Worm (Caenorhabditis elegans) whole organism, L3 larva: ENCODE measurements around the gene lev-9.

ENCODE experiments used
- R02D3.7 ChIP-seq: fragments of 150-350 bp; optimal IDR thresholded peaks from 2 replicates; lab custom pipeline; 2014; ENCODE audit warnings: missing biosample characterization, missing genetic modification characterization
- ZK546.5 ChIP-seq: sonication (generic microtip); optimal IDR thresholded peaks from 2 replicates; lab custom pipeline; 2017; ENCODE audit warnings: missing biosample characterization, missing genetic modification characterization
- aly-2 ChIP-seq: fragments of 150-350 bp; optimal IDR thresholded peaks from 2 replicates; lab custom pipeline; 2014; ENCODE audit warnings: missing biosample characterization, missing genetic modification characterization
- ama-1 ChIP-seq: fragments of 150-350 bp; optimal IDR thresholded peaks from 2 replicates; lab custom pipeline; 2018
- ceh-16 ChIP-seq: sonication (generic microtip); optimal IDR thresholded peaks from 2 replicates; lab custom pipeline; 2017; ENCODE audit warnings: missing biosample characterization, missing genetic modification characterization
- ceh-28 ChIP-seq: fragments of 150-350 bp; optimal IDR thresholded peaks from 2 replicates; lab custom pipeline; 2014; ENCODE audit warnings: missing biosample characterization, missing genetic modification reagents, missing genetic modification characterization
- ceh-82 ChIP-seq: fragments of 150-350 bp; optimal IDR thresholded peaks from 2 replicates; lab custom pipeline; 2014; ENCODE audit warnings: missing biosample characterization, missing genetic modification characterization
- ceh-9 ChIP-seq: sonication (generic microtip); optimal IDR thresholded peaks from 2 replicates; lab custom pipeline; 2018; ENCODE audit warnings: missing biosample characterization, missing genetic modification characterization
- daf-12 ChIP-seq: fragments of 150-350 bp; optimal IDR thresholded peaks from 2 replicates; lab custom pipeline; 2014; ENCODE audit warnings: missing biosample characterization, missing genetic modification reagents, missing genetic modification characterization
- egl-27 ChIP-seq: sonication (generic microtip); optimal IDR thresholded peaks from 4 replicates; lab custom pipeline; 2017; ENCODE audit warnings: missing biosample characterization, missing genetic modification reagents, missing genetic modification characterization
- egl-5 ChIP-seq: fragments of 150-350 bp; optimal IDR thresholded peaks from 2 replicates; lab custom pipeline; 2017; ENCODE audit warnings: missing biosample characterization, missing genetic modification reagents, missing genetic modification characterization, inconsistent platforms
- elt-1 ChIP-seq: fragments of 150-350 bp; optimal IDR thresholded peaks from 2 replicates; lab custom pipeline; 2014; ENCODE audit warnings: missing biosample characterization, missing genetic modification characterization
- elt-2 ChIP-seq: sonication (generic microtip); optimal IDR thresholded peaks from 2 replicates; lab custom pipeline; 2016; ENCODE audit warnings: missing genetic modification reagents, mild to moderate bottlenecking, missing genetic modification characterization, missing compliant biosample characterization
- elt-3 ChIP-seq, 3 experiments: fragments of 150-350 bp in 1 of 3; sonication (generic microtip) in 2 of 3; optimal IDR thresholded peaks; 2 replicates in 2 of 3; 4 replicates in 1 of 3; lab custom pipeline; 2014 to 2017; ENCODE audit warnings: missing biosample characterization in 3 of 3, missing genetic modification characterization in 3 of 3
- eor-1 ChIP-seq, 2 experiments: fragments of 150-350 bp; optimal IDR thresholded peaks; 2 replicates each; lab custom pipeline; 2014 to 2018; ENCODE audit warnings: missing biosample characterization in 2 of 2, missing genetic modification characterization in 2 of 2
- fkh-10 ChIP-seq: sonication (generic microtip); optimal IDR thresholded peaks from 2 replicates; lab custom pipeline; 2017; ENCODE audit warnings: missing biosample characterization, missing genetic modification reagents, missing genetic modification characterization
- fkh-2 ChIP-seq: fragments of 150-350 bp; optimal IDR thresholded peaks from 2 replicates; lab custom pipeline; 2014; ENCODE audit warnings: missing biosample characterization, missing genetic modification reagents, missing genetic modification characterization
- fos-1 ChIP-seq: fragments of 150-350 bp; optimal IDR thresholded peaks from 2 replicates; lab custom pipeline; 2014; ENCODE audit warnings: missing biosample characterization, missing genetic modification characterization
- hmg-11 ChIP-seq: sonication (generic microtip); optimal IDR thresholded peaks from 2 replicates; lab custom pipeline; 2016; ENCODE audit warnings: missing genetic modification characterization, missing compliant biosample characterization
- jun-1 ChIP-seq: fragments of 150-350 bp; optimal IDR thresholded peaks from 2 replicates; lab custom pipeline; 2014; ENCODE audit warnings: missing biosample characterization, missing genetic modification reagents, missing genetic modification characterization
- lin-15B ChIP-seq: fragments of 150-350 bp; optimal IDR thresholded peaks from 2 replicates; lab custom pipeline; 2014; ENCODE audit warnings: missing biosample characterization, missing genetic modification characterization
- lin-39 ChIP-seq: fragments of 150-350 bp; optimal IDR thresholded peaks from 2 replicates; lab custom pipeline; 2018; ENCODE audit warnings: missing biosample characterization, missing genetic modification reagents, missing genetic modification characterization
- lsy-12 ChIP-seq: sonication (generic microtip); optimal IDR thresholded peaks from 2 replicates; lab custom pipeline; 2016; ENCODE audit warnings: mild to moderate bottlenecking, missing genetic modification characterization, missing compliant biosample characterization
- mdl-1 ChIP-seq: fragments of 150-350 bp; optimal IDR thresholded peaks from 2 replicates; lab custom pipeline; 2014; ENCODE audit warnings: missing biosample characterization, missing genetic modification characterization
- mml-1 ChIP-seq: fragments of 150-350 bp; sonication (generic microtip); optimal IDR thresholded peaks from 3 replicates; lab custom pipeline; 2014; ENCODE audit warnings: missing biosample characterization, missing genetic modification characterization
- nfya-1 ChIP-seq: sonication (generic microtip); optimal IDR thresholded peaks from 2 replicates; lab custom pipeline; 2017; ENCODE audit warnings: missing genetic modification characterization, mild to moderate bottlenecking, missing compliant biosample characterization, antibody characterized with exemption, moderate library complexity; ENCODE audit not compliant: insufficient read depth
- nhr-11 ChIP-seq: fragments of 150-350 bp; optimal IDR thresholded peaks from 2 replicates; lab custom pipeline; 2014; ENCODE audit warnings: missing biosample characterization, missing genetic modification characterization
- nhr-12 ChIP-seq: fragments of 150-350 bp; optimal IDR thresholded peaks from 2 replicates; lab custom pipeline; 2014; ENCODE audit warnings: missing biosample characterization, missing genetic modification characterization
- nhr-23 ChIP-seq: fragments of 150-350 bp; optimal IDR thresholded peaks from 2 replicates; lab custom pipeline; 2014; ENCODE audit warnings: missing biosample characterization, missing genetic modification reagents, missing genetic modification characterization
- nhr-237 ChIP-seq: fragments of 150-350 bp; optimal IDR thresholded peaks from 2 replicates; lab custom pipeline; 2014; ENCODE audit warnings: missing biosample characterization, missing genetic modification characterization
- nhr-25 ChIP-seq: sonication (generic microtip); optimal IDR thresholded peaks from 2 replicates; lab custom pipeline; 2017; ENCODE audit warnings: missing biosample characterization, missing genetic modification characterization
- nhr-28 ChIP-seq: fragments of 150-350 bp; optimal IDR thresholded peaks from 2 replicates; lab custom pipeline; 2014; ENCODE audit warnings: missing biosample characterization, missing genetic modification characterization
- nhr-43 ChIP-seq: sonication (generic microtip); optimal IDR thresholded peaks from 2 replicates; lab custom pipeline; 2016; ENCODE audit warnings: mild to moderate bottlenecking, missing genetic modification characterization, missing compliant biosample characterization; ENCODE audit not compliant: poor library complexity, severe bottlenecking
- nhr-67 ChIP-seq: fragments of 150-350 bp; optimal IDR thresholded peaks from 2 replicates; lab custom pipeline; 2014; ENCODE audit warnings: missing biosample characterization, missing genetic modification characterization
- nhr-76 ChIP-seq: fragments of 150-350 bp; sonication (generic microtip); optimal IDR thresholded peaks from 5 replicates; lab custom pipeline; 2014; ENCODE audit warnings: missing biosample characterization, missing genetic modification characterization
- nhr-77 ChIP-seq: fragments of 150-350 bp; optimal IDR thresholded peaks from 2 replicates; lab custom pipeline; 2014; ENCODE audit warnings: missing biosample characterization, missing genetic modification characterization
- pha-4 ChIP-seq: fragments of 150-350 bp; optimal IDR thresholded peaks from 2 replicates; lab custom pipeline; 2014; ENCODE audit warnings: missing biosample characterization, missing genetic modification reagents, missing genetic modification characterization
- pqm-1 ChIP-seq: fragments of 150-350 bp; optimal IDR thresholded peaks from 2 replicates; lab custom pipeline; 2017; ENCODE audit warnings: missing biosample characterization, missing genetic modification characterization, inconsistent platforms
- sea-2 ChIP-seq: fragments of 150-350 bp; sonication (generic microtip); optimal IDR thresholded peaks from 4 replicates; lab custom pipeline; 2014; ENCODE audit warnings: missing biosample characterization, missing genetic modification reagents, missing genetic modification characterization
- skn-1 ChIP-seq: fragments of 150-350 bp; optimal IDR thresholded peaks from 2 replicates; lab custom pipeline; 2014; ENCODE audit warnings: missing biosample characterization, missing genetic modification characterization
- snpc-4 ChIP-seq: fragments of 150-350 bp; optimal IDR thresholded peaks from 2 replicates; lab custom pipeline; 2014; ENCODE audit warnings: missing biosample characterization, missing genetic modification characterization
- tbx-2 ChIP-seq: sonication (generic microtip); optimal IDR thresholded peaks from 2 replicates; lab custom pipeline; 2016; ENCODE audit warnings: mild to moderate bottlenecking, missing genetic modification characterization, missing compliant biosample characterization
- unc-39 ChIP-seq: sonication (generic microtip); optimal IDR thresholded peaks from 4 replicates; lab custom pipeline; 2017; ENCODE audit warnings: missing biosample characterization, missing genetic modification characterization
- unc-62 ChIP-seq: fragments of 150-350 bp; sonication (generic microtip); optimal IDR thresholded peaks from 4 replicates; lab custom pipeline; 2014; ENCODE audit warnings: missing biosample characterization, missing genetic modification reagents, missing genetic modification characterization
- zag-1 ChIP-seq: fragments of 150-350 bp; optimal IDR thresholded peaks from 2 replicates; lab custom pipeline; 2014; ENCODE audit warnings: missing biosample characterization, missing genetic modification characterization
- ztf-11 ChIP-seq: fragments of 150-350 bp; optimal IDR thresholded peaks from 2 replicates; lab custom pipeline; 2014; ENCODE audit warnings: missing biosample characterization, missing genetic modification characterization
- ztf-4 ChIP-seq: fragments of 150-350 bp; optimal IDR thresholded peaks from 2 replicates; lab custom pipeline; 2014; ENCODE audit warnings: missing biosample characterization, missing genetic modification characterization

The lev-9 gene

ce11 chrX:6255561-6255960 is 36.0 kb downstream of the lev-9 start:
- TF ChIP-seq sea-2 (GFP tag; lab: Kevin White, UChicago) (no peak), nhr-25 (peak; percentile 78), skn-1 (tag; lab: Kevin White, UChicago) (no peak), eor-1 (tag; optimal IDR thresholded peaks at IDR 0.05; lab: Kevin White, UChicago) (no peak), elt-1 (tag; lab: Kevin White, UChicago) (no peak), unc-62 (GFP tag; lab: Kevin White, UChicago) (no peak), mml-1 (tag; lab: Kevin White, UChicago) (no peak), daf-12 (tag; lab: Kevin White, UChicago) (no peak), tbx-2 (tag; lab: Kevin White, UChicago) (no peak), hmg-11 (tag; lab: Kevin White, UChicago) (no peak), elt-2 (tag; lab: Kevin White, UChicago) (peak; percentile 93), ceh-28 (tag; lab: Kevin White, UChicago) (peak; percentile 57), egl-5 (tag; lab: Kevin White, UChicago) (peak; percentile 72), ceh-82 (tag; lab: Kevin White, UChicago) (no peak), ztf-11 (tag; lab: Kevin White, UChicago) (no peak), nfya-1 (peak; percentile 67), fkh-2 (tag; lab: Kevin White, UChicago) (peak; percentile 4), fkh-10 (GFP tag; lab: Kevin White, UChicago) (no peak), pha-4 (tag; lab: Kevin White, UChicago) (peak; percentile 93), nhr-23 (tag; lab: Kevin White, UChicago) (peak; percentile 62), lin-15B (tag; lab: Kevin White, UChicago) (no peak), snpc-4 (peak; percentile 2), ZK546.5 (tag; lab: Kevin White, UChicago) (no peak), jun-1 (tag; lab: Kevin White, UChicago) (peak; percentile 92), ztf-4 (tag; lab: Kevin White, UChicago) (no peak), ceh-9 (tag; lab: Kevin White, UChicago) (no peak), nhr-12 (tag; lab: Kevin White, UChicago) (no peak), mdl-1 (tag; lab: Kevin White, UChicago) (peak; percentile 90), unc-39 (tag; lab: Kevin White, UChicago) (no peak), nhr-237 (no peak), elt-3 (tag; optimal IDR thresholded peaks at IDR 0.05; lab: Kevin White, UChicago) (no peak), fos-1 (tag; lab: Kevin White, UChicago) (no peak), ceh-16 (tag; lab: Kevin White, UChicago) (no peak), lsy-12 (tag; lab: Kevin White, UChicago) (peak; percentile 51), R02D3.7 (tag; lab: Kevin White, UChicago) (no peak), aly-2 (no peak), nhr-76 (tag; lab: Kevin White, UChicago) (no peak), nhr-11 (tag; lab: Kevin White, UChicago) (no peak), nhr-28 (tag; lab: Kevin White, UChicago) (no peak), nhr-77 (tag; lab: Kevin White, UChicago) (no peak), nhr-67 (tag; lab: Kevin White, UChicago) (no peak), ama-1 (peak; percentile 92), egl-27 (tag; lab: Kevin White, UChicago) (peak; percentile 37), pqm-1 (tag; lab: Kevin White, UChicago) (peak; percentile 91), nhr-43 (tag; lab: Kevin White, UChicago) (peak; percentile 91), lin-39 (tag; lab: Kevin White, UChicago) (peak; percentile 62), zag-1 (tag; lab: Kevin White, UChicago) (no peak)
